Worm (Caenorhabditis elegans): ENCODE results near the gene srh-68.

- TF ChIP-seq hif-1 (tag; optimal IDR thresholded peaks at IDR 0.05): peak; percentile 31 to 36
- no peak for TF ChIP-seq unc-39 (tag; optimal IDR thresholded peaks at IDR 0.05)
- no peak for TF ChIP-seq nhr-76 (tag; optimal IDR thresholded peaks at IDR 0.05)
- TF ChIP-seq hmg-1.1 (GFP tag; IDR thresholded peaks at IDR 0.05): no peak
- no peak for TF ChIP-seq snpc-4 (tag; optimal IDR thresholded peaks at IDR 0.05)
- no peak for TF ChIP-seq mxl-3 (GFP tag; optimal IDR thresholded peaks at IDR 0.05)
- TF ChIP-seq lsy-2 (tag; optimal IDR thresholded peaks at IDR 0.05): no peak
- TF ChIP-seq tra-1 (GFP tag; IDR thresholded peaks at IDR 0.05): peak; percentile 91
Measured at ce11 chrII:12518809-12519344, 11.7 kb downstream of the srh-68 start, which contains the start of gene srh-70.
